Fruit fly (Drosophila melanogaster) whole organism, pupa: ENCODE data around the gene MED28.
A peak's percentile ranks its signal among the peaks of the same experiment; 100 is the strongest.

Source experiments
- CG10348 ChIP-seq: fragments of 200-800 bp; sonication (Bioruptor generic); IDR thresholded peaks from 2 replicates; pipeline ENCODE4 v1.3.6; 2022; ENCODE audit warnings: missing biosample characterization, missing genetic modification characterization
- CG12605 ChIP-seq: fragments of 200-800 bp; sonication (Bioruptor generic); IDR thresholded peaks from 2 replicates; pipeline ENCODE4 v1.3.6; 2022; ENCODE audit warnings: missing biosample characterization, missing genetic modification characterization
- CG13204 ChIP-seq: fragments of 200-800 bp; sonication (Bioruptor generic); optimal IDR thresholded peaks from 2 replicates; lab custom pipeline; 2018; ENCODE audit warnings: missing biosample characterization, mild to moderate bottlenecking, missing genetic modification characterization, moderate library complexity
- CG14655 ChIP-seq: fragments of 200-800 bp; sonication (Bioruptor generic); optimal IDR thresholded peaks from 3 replicates; lab custom pipeline; 2017; ENCODE audit warnings: mild to moderate bottlenecking, missing biosample characterization, missing genetic modification reagents, missing genetic modification characterization
- CG15710 ChIP-seq: fragments of 200-800 bp; sonication (Bioruptor generic); optimal IDR thresholded peaks from 2 replicates; lab custom pipeline; 2018; ENCODE audit warnings: missing biosample characterization, mild to moderate bottlenecking, missing genetic modification characterization, moderate library complexity
- CG17806 ChIP-seq: fragments of 200-800 bp; sonication (Bioruptor generic); optimal IDR thresholded peaks from 2 replicates; lab custom pipeline; 2018; ENCODE audit warnings: missing biosample characterization, mild to moderate bottlenecking, missing genetic modification characterization, moderate library complexity
- CG32121 ChIP-seq: fragments of 200-800 bp; sonication (Bioruptor generic); IDR thresholded peaks from 2 replicates; pipeline ENCODE4 v1.3.6; 2022; ENCODE audit warnings: missing biosample characterization, missing genetic modification characterization
- CG34367 ChIP-seq: fragments of 200-800 bp; sonication (Bioruptor generic); optimal IDR thresholded peaks from 2 replicates; lab custom pipeline; 2018; ENCODE audit warnings: missing biosample characterization, mild to moderate bottlenecking, missing genetic modification characterization
- CG4496 ChIP-seq: fragments of 200-800 bp; sonication (Bioruptor generic); IDR thresholded peaks from 3 replicates; pipeline ENCODE4 v1.3.6; 2022; ENCODE audit warnings: missing biosample characterization, missing genetic modification characterization
- CG8159 ChIP-seq: fragments of 200-800 bp; sonication (Bioruptor generic); optimal IDR thresholded peaks from 3 replicates; lab custom pipeline; 2018; ENCODE audit warnings: missing biosample characterization, mild to moderate bottlenecking, missing genetic modification characterization, moderate library complexity
- CG8301 ChIP-seq: fragments of 200-800 bp; sonication (Bioruptor generic); optimal IDR thresholded peaks from 2 replicates; lab custom pipeline; 2018; ENCODE audit warnings: missing biosample characterization, mild to moderate bottlenecking, missing genetic modification characterization
- CG9948 ChIP-seq: fragments of 200-800 bp; sonication (Bioruptor generic); optimal IDR thresholded peaks from 2 replicates; lab custom pipeline; 2018; ENCODE audit warnings: missing biosample characterization, mild to moderate bottlenecking, missing genetic modification characterization, moderate library complexity
- D1 ChIP-seq: fragments of 200-800 bp; sonication (Bioruptor generic); optimal IDR thresholded peaks from 2 replicates; lab custom pipeline; 2018; ENCODE audit warnings: missing biosample characterization, mild to moderate bottlenecking, missing genetic modification characterization, moderate library complexity
- EcR ChIP-seq: fragments of 200-800 bp; sonication (Bioruptor generic); optimal IDR thresholded peaks from 3 replicates; lab custom pipeline; 2019; ENCODE audit warnings: missing biosample characterization, missing genetic modification characterization, mild to moderate bottlenecking, moderate library complexity, missing genetic modification reagents
- Ets98B ChIP-seq: fragments of 200-800 bp; sonication (Bioruptor generic); IDR thresholded peaks from 2 replicates; pipeline ENCODE4 v1.3.6; 2022; ENCODE audit warnings: missing biosample characterization, missing genetic modification characterization
- Pif1A ChIP-seq: fragments of 200-800 bp; sonication (Bioruptor generic); optimal IDR thresholded peaks from 3 replicates; lab custom pipeline; 2016; ENCODE audit warnings: missing biosample characterization, missing genetic modification characterization
- Pif1B ChIP-seq: fragments of 200-800 bp; sonication (Bioruptor generic); optimal IDR thresholded peaks from 3 replicates; lab custom pipeline; 2016; ENCODE audit warnings: missing biosample characterization, missing genetic modification characterization
- Snoo ChIP-seq: fragments of 200-800 bp; sonication (Bioruptor generic); optimal IDR thresholded peaks from 3 replicates; lab custom pipeline; 2017; ENCODE audit warnings: missing biosample characterization, mild to moderate bottlenecking, missing genetic modification characterization, inconsistent platforms
- fd96Ca ChIP-seq: fragments of 200-800 bp; sonication (Bioruptor generic); IDR thresholded peaks from 3 replicates; pipeline ENCODE4 v1.3.6; 2022; ENCODE audit warnings: missing biosample characterization, missing genetic modification characterization
- gl ChIP-seq: fragments of 200-800 bp; sonication (Bioruptor generic); optimal IDR thresholded peaks from 2 replicates; lab custom pipeline; 2018; ENCODE audit warnings: missing biosample characterization, mild to moderate bottlenecking, missing genetic modification characterization
- rn ChIP-seq: fragments of 200-800 bp; sonication (Bioruptor generic); IDR thresholded peaks from 2 replicates; pipeline ENCODE4 v1.3.6; 2022; ENCODE audit warnings: missing biosample characterization, missing genetic modification characterization

The MED28 gene

dm6 chr3R:25489685-25490084 lies 12.9 kb downstream of the MED28 start:
- TF ChIP-seq CG14655 = no peak
- TF ChIP-seq rn (GFP tag; lab: Robert Waterston, UW) = no peak
- TF ChIP-seq fd96Ca (GFP tag; lab: Robert Waterston, UW) = no peak
- TF ChIP-seq CG15710 = no peak
- no peak for TF ChIP-seq CG32121 (GFP tag; lab: Robert Waterston, UW)
- TF ChIP-seq, all 21 proteins: peak for 0

dm6 chr3R:25490375-25490774 lies 13.6 kb downstream of the MED28 start:
- TF ChIP-seq Pif1B (GFP tag; lab: Kevin White, UChicago) (peak; percentile 64), Ets98B (GFP tag; lab: Robert Waterston, UW) (peak; percentile 79), CG17806 (tag; lab: Kevin White, UChicago) (peak; percentile 9), EcR (GFP tag; lab: Kevin White, UChicago) (no peak), gl (no peak), CG15710 (peak; percentile 15), CG4496 (GFP tag; lab: Robert Waterston, UW) (peak; percentile 91), CG12605 (GFP tag; lab: Robert Waterston, UW) (peak; percentile 59), rn (GFP tag; lab: Robert Waterston, UW) (0 out of 2 replicates have a peak, but pooled peaks have one; percentile 27), Snoo (tag; lab: Kevin White, UChicago) (peak; percentile 28), CG13204 (GFP tag; lab: Kevin White, UChicago) (no peak), D1 (tag; lab: Kevin White, UChicago) (peak; percentile 2), CG10348 (no peak; the same call in 1 of the 2 replicates), fd96Ca (GFP tag; lab: Robert Waterston, UW) (peak; percentile 86), CG32121 (GFP tag; lab: Robert Waterston, UW) (peak; percentile 67), CG9948 (peak; percentile 54), CG8159 (peak; percentile 32), CG14655 (peak; percentile 66), CG8301 (tag; lab: Kevin White, UChicago) (peak; percentile 65), CG34367 (tag; lab: Kevin White, UChicago) (peak; percentile 40), Pif1A (GFP tag; lab: Kevin White, UChicago) (peak; percentile 70)

dm6 chr3R:25490778-25491664 lies 14.2 kb downstream of the MED28 start, which contains the start of the genes Gnpat and CG5112:
Gnpat (minus strand) TSS chr3R:25490936.
CG5112 (plus strand) TSS chr3R:25491460.
- peak; percentile 13 for TF ChIP-seq CG17806 (tag; lab: Kevin White, UChicago)
- TF ChIP-seq gl = no peak
- no peak; the same call in 1 of the 3 replicates for TF ChIP-seq fd96Ca (GFP tag; lab: Robert Waterston, UW)
- TF ChIP-seq CG32121 (GFP tag; lab: Robert Waterston, UW) = no peak
- no peak for TF ChIP-seq Pif1A (GFP tag; lab: Kevin White, UChicago)
- peak; percentile 6; the same call in 1 of the 3 replicates for TF ChIP-seq CG4496 (GFP tag; lab: Robert Waterston, UW)
- TF ChIP-seq CG12605 (GFP tag; lab: Robert Waterston, UW) = 0 out of 2 replicates have a peak, but pooled peaks have one; percentile 32
- TF ChIP-seq EcR (GFP tag; lab: Kevin White, UChicago) = peak; percentile 73
- TF ChIP-seq Ets98B (GFP tag; lab: Robert Waterston, UW) = peak; percentile 6; the same call in 1 of the 2 replicates
- TF ChIP-seq CG8159 = peak; percentile 46
- no peak for TF ChIP-seq D1 (tag; lab: Kevin White, UChicago)
- TF ChIP-seq CG8301 (tag; lab: Kevin White, UChicago) = no peak
- peak; percentile 19 for TF ChIP-seq CG14655
- TF ChIP-seq CG10348 = no peak
- peak; percentile 44 for TF ChIP-seq Snoo (tag; lab: Kevin White, UChicago)
- TF ChIP-seq CG34367 (tag; lab: Kevin White, UChicago) = no peak
- peak; percentile 11 for TF ChIP-seq CG13204 (GFP tag; lab: Kevin White, UChicago)
- peak; percentile 44 for TF ChIP-seq CG15710
- TF ChIP-seq Pif1B (GFP tag; lab: Kevin White, UChicago) = no peak
- peak; percentile 24 for TF ChIP-seq CG9948
- TF ChIP-seq rn (GFP tag; lab: Robert Waterston, UW) = no peak

- TF ChIP-seq fd96Ca (GFP tag; lab: Robert Waterston, UW) (no peak), EcR (GFP tag; lab: Kevin White, UChicago) (no peak), CG4496 (GFP tag; lab: Robert Waterston, UW) (0 out of 3 replicates have a peak, but pooled peaks have one; percentile 25), CG12605 (GFP tag; lab: Robert Waterston, UW) (peak; percentile 38; the same call in 1 of the 2 replicates), CG13204 (GFP tag; lab: Kevin White, UChicago) (peak; percentile 39), CG34367 (tag; lab: Kevin White, UChicago) (peak; percentile 4), CG8301 (tag; lab: Kevin White, UChicago) (peak; percentile 57), CG15710 (no peak), CG9948 (no peak), CG8159 (peak; percentile 41), CG32121 (GFP tag; lab: Robert Waterston, UW) (0 out of 2 replicates have a peak, but pooled peaks have one; percentile 25), Ets98B (GFP tag; lab: Robert Waterston, UW) (no peak), CG10348 (no peak), gl (peak; percentile 82), rn (GFP tag; lab: Robert Waterston, UW) (no peak), D1 (tag; lab: Kevin White, UChicago) (peak; percentile 66), CG17806 (tag; lab: Kevin White, UChicago) (peak; percentile 42), Pif1B (GFP tag; lab: Kevin White, UChicago) (peak; percentile 71), Pif1A (GFP tag; lab: Kevin White, UChicago) (peak; percentile 57), CG14655 (peak; percentile 65), Snoo (tag; lab: Kevin White, UChicago) (peak; percentile 33)
Observed at dm6 chr3R:25493294-25494187, 16.7 kb downstream of the MED28 start.
